Fruit fly (Drosophila melanogaster) whole organism, prepupa: ENCODE measurements around the gene Ppi1.

ENCODE experiments used
- Blimp-1 ChIP-seq: fragments of 200-800 bp; sonication (Bioruptor generic); optimal IDR thresholded peaks from 3 replicates; lab custom pipeline; 2017; ENCODE audit warnings: missing biosample characterization, missing genetic modification characterization, mild to moderate bottlenecking, moderate library complexity, missing genetic modification reagents
- CG10631 ChIP-seq: fragments of 200-800 bp; sonication (Bioruptor generic); optimal IDR thresholded peaks from 2 replicates; lab custom pipeline; 2016; ENCODE audit warnings: missing biosample characterization, missing genetic modification characterization
- CG11294 ChIP-seq: fragments of 200-800 bp; sonication (Bioruptor generic); IDR thresholded peaks from 2 replicates; pipeline ENCODE4 v1.3.6; 2022; ENCODE audit warnings: missing biosample characterization, missing genetic modification characterization
- CG11762 ChIP-seq: fragments of 200-800 bp; sonication (Bioruptor generic); optimal IDR thresholded peaks from 3 replicates; lab custom pipeline; 2016; ENCODE audit warnings: missing biosample characterization, missing genetic modification characterization; ENCODE audit not compliant: insufficient read depth
- CG11902 ChIP-seq: fragments of 200-800 bp; sonication (Bioruptor generic); optimal IDR thresholded peaks from 3 replicates; lab custom pipeline; 2016; ENCODE audit warnings: missing biosample characterization, missing genetic modification characterization
- CG15336 ChIP-seq: fragments of 200-800 bp; sonication (Bioruptor generic); IDR thresholded peaks from 2 replicates; pipeline ENCODE4 v1.3.6; 2022; ENCODE audit warnings: missing biosample characterization, missing genetic modification characterization
- CG1621 ChIP-seq: fragments of 200-800 bp; sonication (Bioruptor generic); optimal IDR thresholded peaks from 3 replicates; lab custom pipeline; 2018; ENCODE audit warnings: missing biosample characterization, mild to moderate bottlenecking, missing genetic modification characterization
- CG3032 ChIP-seq: fragments of 200-800 bp; optimal IDR thresholded peaks from 2 replicates; lab custom pipeline; 2019; ENCODE audit warnings: missing biosample characterization, mild to moderate bottlenecking, missing genetic modification characterization, moderate library complexity
- CG31627 ChIP-seq: fragments of 200-800 bp; sonication (Bioruptor generic); optimal IDR thresholded peaks from 3 replicates; lab custom pipeline; 2016; ENCODE audit warnings: missing biosample characterization, missing genetic modification characterization
- CG32006 ChIP-seq: fragments of 200-800 bp; sonication (Bioruptor generic); optimal IDR thresholded peaks from 3 replicates; lab custom pipeline; 2017; ENCODE audit warnings: missing biosample characterization, mild to moderate bottlenecking, missing genetic modification characterization
- CG34406 ChIP-seq: fragments of 200-800 bp; sonication (Bioruptor generic); optimal IDR thresholded peaks from 3 replicates; lab custom pipeline; 2016; ENCODE audit warnings: missing biosample characterization, missing genetic modification characterization
- CG3919 ChIP-seq: fragments of 200-800 bp; sonication (Bioruptor generic); optimal IDR thresholded peaks from 3 replicates; lab custom pipeline; 2016; ENCODE audit warnings: missing biosample characterization, missing genetic modification characterization
- CG4318 ChIP-seq: fragments of 200-800 bp; sonication (Bioruptor generic); optimal IDR thresholded peaks from 3 replicates; lab custom pipeline; 2017; ENCODE audit warnings: missing biosample characterization, mild to moderate bottlenecking, missing genetic modification characterization
- CG6163 ChIP-seq: fragments of 200-800 bp; sonication (Bioruptor generic); IDR thresholded peaks from 3 replicates; pipeline ENCODE4 v1.3.6; 2022; ENCODE audit warnings: missing biosample characterization, missing genetic modification characterization
- CG6276 ChIP-seq: fragments of 200-800 bp; sonication (Bioruptor generic); optimal IDR thresholded peaks from 2 replicates; lab custom pipeline; 2017; ENCODE audit warnings: missing biosample characterization, mild to moderate bottlenecking, missing genetic modification characterization
- CG6792 ChIP-seq: fragments of 200-800 bp; sonication (Bioruptor generic); optimal IDR thresholded peaks from 3 replicates; lab custom pipeline; 2016; ENCODE audit warnings: missing biosample characterization, missing genetic modification characterization
- CG6808 ChIP-seq: fragments of 200-800 bp; sonication (Bioruptor generic); optimal IDR thresholded peaks from 3 replicates; lab custom pipeline; 2017; ENCODE audit warnings: missing biosample characterization, missing genetic modification characterization, mild to moderate bottlenecking, moderate library complexity, missing genetic modification reagents
- CG6854 ChIP-seq: fragments of 200-800 bp; sonication (Bioruptor generic); optimal IDR thresholded peaks from 2 replicates; lab custom pipeline; 2017; ENCODE audit warnings: missing biosample characterization, mild to moderate bottlenecking, missing genetic modification characterization
- CG7368 ChIP-seq: fragments of 200-800 bp; sonication (Bioruptor generic); optimal IDR thresholded peaks from 3 replicates; lab custom pipeline; 2016; ENCODE audit warnings: missing biosample characterization, missing genetic modification characterization
- CG8119 ChIP-seq: fragments of 200-800 bp; sonication (Bioruptor generic); IDR thresholded peaks from 3 replicates; pipeline ENCODE4 v1.3.6; 2022; ENCODE audit warnings: missing biosample characterization, missing genetic modification characterization
- CG9139 ChIP-seq: fragments of 200-800 bp; sonication (Bioruptor generic); optimal IDR thresholded peaks from 3 replicates; lab custom pipeline; 2017; ENCODE audit warnings: missing biosample characterization, mild to moderate bottlenecking, missing genetic modification characterization
- Eip75B ChIP-seq: fragments of 200-800 bp; sonication (Bioruptor generic); optimal IDR thresholded peaks from 3 replicates; lab custom pipeline; 2016; ENCODE audit warnings: missing biosample characterization, missing genetic modification characterization
- Eip78C ChIP-seq: fragments of 200-800 bp; sonication (Bioruptor generic); peaks from one replicate; lab custom pipeline; 2016; ENCODE audit warnings: missing biosample characterization, missing genetic modification characterization
- Ets21C ChIP-seq: fragments of 200-800 bp; sonication (Bioruptor generic); optimal IDR thresholded peaks from 3 replicates; lab custom pipeline; 2016; ENCODE audit warnings: missing biosample characterization, missing genetic modification characterization
- Gug ChIP-seq: fragments of 200-800 bp; sonication (Bioruptor generic); IDR thresholded peaks from 2 replicates; pipeline ENCODE4 v1.3.6; 2022; ENCODE audit warnings: missing biosample characterization, missing genetic modification characterization
- Hr38 ChIP-seq: sonication (Bioruptor generic); optimal IDR thresholded peaks from 2 replicates; lab custom pipeline; 2016; ENCODE audit warnings: missing biosample characterization, missing genetic modification characterization
- Hr39 ChIP-seq: fragments of 200-800 bp; sonication (Bioruptor generic); optimal IDR thresholded peaks from 2 replicates; lab custom pipeline; 2016; ENCODE audit warnings: missing biosample characterization, missing genetic modification characterization
- Hr4 ChIP-seq: fragments of 200-800 bp; sonication (Bioruptor generic); optimal IDR thresholded peaks from 3 replicates; lab custom pipeline; 2016; ENCODE audit warnings: missing biosample characterization, missing genetic modification characterization
- Lpt ChIP-seq: fragments of 200-800 bp; sonication (Bioruptor generic); optimal IDR thresholded peaks from 3 replicates; lab custom pipeline; 2016; ENCODE audit warnings: missing biosample characterization, missing genetic modification characterization
- Met ChIP-seq: fragments of 200-800 bp; sonication (Bioruptor generic); optimal IDR thresholded peaks from 3 replicates; lab custom pipeline; 2016; ENCODE audit warnings: missing biosample characterization, missing genetic modification characterization
- OdsH ChIP-seq: fragments of 200-800 bp; sonication (Bioruptor generic); optimal IDR thresholded peaks from 3 replicates; lab custom pipeline; 2016; ENCODE audit warnings: missing biosample characterization, missing genetic modification characterization
- Sox102F ChIP-seq: fragments of 200-800 bp; sonication (Bioruptor generic); optimal IDR thresholded peaks from 2 replicates; lab custom pipeline; 2016; ENCODE audit warnings: missing biosample characterization, mild to moderate bottlenecking, missing genetic modification characterization
- Sox14 ChIP-seq: fragments of 200-800 bp; sonication (Bioruptor generic); optimal IDR thresholded peaks from 3 replicates; lab custom pipeline; 2016; ENCODE audit warnings: missing biosample characterization, missing genetic modification characterization
- achi ChIP-seq: fragments of 200-800 bp; sonication (Bioruptor generic); optimal IDR thresholded peaks from 3 replicates; lab custom pipeline; 2016; ENCODE audit warnings: missing biosample characterization, missing genetic modification characterization
- acj6 ChIP-seq: fragments of 200-800 bp; sonication (Bioruptor generic); optimal IDR thresholded peaks from 3 replicates; lab custom pipeline; 2016; ENCODE audit warnings: missing biosample characterization, missing genetic modification characterization
- cyc ChIP-seq: fragments of 200-800 bp; sonication (Bioruptor generic); optimal IDR thresholded peaks from 3 replicates; lab custom pipeline; 2016; ENCODE audit warnings: missing biosample characterization, missing genetic modification characterization
- dac ChIP-seq: fragments of 200-800 bp; sonication (Bioruptor generic); optimal IDR thresholded peaks from 2 replicates; lab custom pipeline; 2017; ENCODE audit warnings: missing biosample characterization, mild to moderate bottlenecking, missing genetic modification characterization
- dsx ChIP-seq: fragments of 200-800 bp; optimal IDR thresholded peaks from 3 replicates; lab custom pipeline; 2019; ENCODE audit warnings: missing biosample characterization, mild to moderate bottlenecking, missing genetic modification characterization, moderate library complexity; ENCODE audit not compliant: poor library complexity, severe bottlenecking
- eg ChIP-seq: fragments of 200-800 bp; sonication (Bioruptor generic); IDR thresholded peaks from 3 replicates; pipeline ENCODE4 v1.3.6; 2022; ENCODE audit warnings: missing biosample characterization, missing genetic modification characterization
- esn ChIP-seq: fragments of 200-800 bp; sonication (Bioruptor generic); optimal IDR thresholded peaks from 2 replicates; lab custom pipeline; 2016; ENCODE audit warnings: missing biosample characterization, mild to moderate bottlenecking, missing genetic modification characterization, moderate library complexity
- fd59A ChIP-seq: fragments of 200-800 bp; sonication (Bioruptor generic); optimal IDR thresholded peaks from 2 replicates; lab custom pipeline; 2017; ENCODE audit warnings: missing biosample characterization, mild to moderate bottlenecking, missing genetic modification characterization, missing genetic modification reagents
- fd85E ChIP-seq: fragments of 200-800 bp; sonication (Bioruptor generic); optimal IDR thresholded peaks from 3 replicates; lab custom pipeline; 2016; ENCODE audit warnings: missing biosample characterization, missing genetic modification characterization
- fkh ChIP-seq: fragments of 200-800 bp; sonication (Bioruptor generic); optimal IDR thresholded peaks from 3 replicates; lab custom pipeline; 2017; ENCODE audit warnings: missing biosample characterization, mild to moderate bottlenecking, missing genetic modification characterization, moderate library complexity
- lz ChIP-seq: fragments of 200-800 bp; sonication (Bioruptor generic); optimal IDR thresholded peaks from 3 replicates; lab custom pipeline; 2016; ENCODE audit warnings: missing biosample characterization, missing genetic modification characterization
- salr ChIP-seq, 2 experiments: fragments of 200-800 bp; sonication (Bioruptor generic); optimal IDR thresholded peaks; 3 replicates each; lab custom pipeline; 2016 to 2018; ENCODE audit warnings: missing biosample characterization in 2 of 2, missing genetic modification characterization in 2 of 2, mild to moderate bottlenecking in 1 of 2
- spab ChIP-seq: fragments of 200-800 bp; sonication (Bioruptor generic); optimal IDR thresholded peaks from 2 replicates; lab custom pipeline; 2017; ENCODE audit warnings: missing biosample characterization, mild to moderate bottlenecking, missing genetic modification characterization, missing genetic modification reagents
- ss ChIP-seq, 2 experiments: fragments of 200-800 bp; sonication (Bioruptor generic); optimal IDR thresholded peaks; 2 replicates in 1 of 2; 3 replicates in 1 of 2; lab custom pipeline; 2017 to 2018; ENCODE audit warnings: mild to moderate bottlenecking in 2 of 2, missing biosample characterization in 2 of 2, missing genetic modification characterization in 2 of 2, moderate library complexity in 1 of 2
- svp ChIP-seq: fragments of 200-800 bp; sonication (Bioruptor generic); peaks from one replicate; lab custom pipeline; 2016; ENCODE audit warnings: missing biosample characterization, missing genetic modification characterization
- topi ChIP-seq: fragments of 200-800 bp; sonication (Bioruptor generic); optimal IDR thresholded peaks from 3 replicates; lab custom pipeline; 2016; ENCODE audit warnings: missing biosample characterization, missing genetic modification characterization
- vri ChIP-seq: fragments of 200-800 bp; sonication (Bioruptor generic); optimal IDR thresholded peaks from 3 replicates; lab custom pipeline; 2016; ENCODE audit warnings: missing biosample characterization, mild to moderate bottlenecking, missing genetic modification characterization

The Ppi1 gene

dm6 chr3R:30163228-30163627 lies 34.3 kb upstream of the Ppi1 start (continued):
- TF ChIP-seq Eip78C, result peak; percentile 85

- TF ChIP-seq CG34406 (no peak), CG31627 (GFP tag; lab: Kevin White, UChicago) (no peak), cyc (GFP tag; lab: Kevin White, UChicago) (no peak), CG6163 (GFP tag; lab: Robert Waterston, UW) (peak; percentile 71; the same call in 2 of the 3 replicates), Ets21C (no peak), CG9139 (GFP tag; lab: Kevin White, UChicago) (no peak), fd59A (GFP tag; lab: Kevin White, UChicago) (no peak), Sox102F (GFP tag; lab: Kevin White, UChicago) (peak; percentile 18), ss (GFP tag; optimal IDR thresholded peaks at IDR 0.05; lab: Kevin White, UChicago) (no peak), Blimp-1 (GFP tag; lab: Kevin White, UChicago) (no peak), CG6808 (GFP tag; lab: Kevin White, UChicago) (no peak), CG11902 (GFP tag; lab: Kevin White, UChicago) (no peak), CG8119 (GFP tag; lab: Robert Waterston, UW) (peak; percentile 61; the same call in 2 of the 3 replicates), CG3032 (tag; lab: Kevin White, UChicago) (no peak), Hr38 (GFP tag; lab: Kevin White, UChicago) (no peak), eg (peak; percentile 56), Sox14 (no peak), CG6792 (GFP tag; lab: Kevin White, UChicago) (no peak), Eip78C (peak; percentile 47), achi (no peak), CG6854 (no peak), Hr4 (GFP tag; lab: Kevin White, UChicago) (peak; percentile 36), salr (GFP tag; optimal IDR thresholded peaks at IDR 0.05; lab: Kevin White, UChicago) (no peak), topi (no peak), CG32006 (GFP tag; lab: Kevin White, UChicago) (peak; percentile 59), CG11762 (GFP tag; lab: Kevin White, UChicago) (no peak), svp (GFP tag; lab: Kevin White, UChicago) (peak; percentile 54), OdsH (GFP tag; lab: Kevin White, UChicago) (no peak), Eip75B (GFP tag; lab: Kevin White, UChicago) (peak; percentile 3), vri (GFP tag; lab: Kevin White, UChicago) (no peak), fkh (GFP tag; lab: Kevin White, UChicago) (no peak), Lpt (no peak), CG6276 (GFP tag; lab: Kevin White, UChicago) (no peak), CG1621 (tag; lab: Kevin White, UChicago) (no peak), dsx (GFP tag; lab: Kevin White, UChicago) (no peak), CG15336 (GFP tag; lab: Robert Waterston, UW) (peak; percentile 72), CG10631 (no peak), CG7368 (no peak), CG3919 (peak; percentile 20), fd85E (no peak), CG11294 (no peak), Gug (0 out of 2 replicates have a peak, but pooled peaks have one; percentile 32), dac (no peak), esn (GFP tag; lab: Kevin White, UChicago) (peak; percentile 3), lz (GFP tag; lab: Kevin White, UChicago) (no peak), CG4318 (GFP tag; lab: Kevin White, UChicago) (peak; percentile 20), Met (no peak), acj6 (no peak), spab (no peak), Hr39 (no peak)
These were observed 31.5 kb upstream of the Ppi1 start, which contains the start of gene CG11498 for dm6 chr3R:30160312-30160942. CG11498 (minus strand) TSS chr3R:30160473.
